Fruit fly (Drosophila melanogaster) whole organism, prepupa: ENCODE measurements around the gene mus201.
A peak's percentile ranks its signal among the peaks of the same experiment; 100 is the strongest.

Source experiments
- Blimp-1 ChIP-seq: fragments of 200-800 bp; sonication (Bioruptor generic); optimal IDR thresholded peaks from 3 replicates; lab custom pipeline; 2017; ENCODE audit warnings: missing biosample characterization, missing genetic modification characterization, mild to moderate bottlenecking, moderate library complexity, missing genetic modification reagents
- CG10631 ChIP-seq: fragments of 200-800 bp; sonication (Bioruptor generic); optimal IDR thresholded peaks from 2 replicates; lab custom pipeline; 2016; ENCODE audit warnings: missing biosample characterization, missing genetic modification characterization
- CG10669 ChIP-seq: fragments of 200-800 bp; sonication (Bioruptor generic); optimal IDR thresholded peaks from 3 replicates; lab custom pipeline; 2018; ENCODE audit warnings: missing biosample characterization, mild to moderate bottlenecking, missing genetic modification characterization, moderate library complexity
- CG11294 ChIP-seq: fragments of 200-800 bp; sonication (Bioruptor generic); IDR thresholded peaks from 2 replicates; pipeline ENCODE4 v1.3.6; 2022; ENCODE audit warnings: missing biosample characterization, missing genetic modification characterization
- CG11762 ChIP-seq: fragments of 200-800 bp; sonication (Bioruptor generic); optimal IDR thresholded peaks from 3 replicates; lab custom pipeline; 2016; ENCODE audit warnings: missing biosample characterization, missing genetic modification characterization; ENCODE audit not compliant: insufficient read depth
- CG11902 ChIP-seq: fragments of 200-800 bp; sonication (Bioruptor generic); optimal IDR thresholded peaks from 3 replicates; lab custom pipeline; 2016; ENCODE audit warnings: missing biosample characterization, missing genetic modification characterization
- CG1621 ChIP-seq: fragments of 200-800 bp; sonication (Bioruptor generic); optimal IDR thresholded peaks from 3 replicates; lab custom pipeline; 2018; ENCODE audit warnings: missing biosample characterization, mild to moderate bottlenecking, missing genetic modification characterization
- CG16779 ChIP-seq: fragments of 200-800 bp; sonication (Bioruptor generic); optimal IDR thresholded peaks from 3 replicates; lab custom pipeline; 2017; ENCODE audit warnings: missing biosample characterization, mild to moderate bottlenecking, missing genetic modification characterization
- CG31627 ChIP-seq: fragments of 200-800 bp; sonication (Bioruptor generic); optimal IDR thresholded peaks from 3 replicates; lab custom pipeline; 2016; ENCODE audit warnings: missing biosample characterization, missing genetic modification characterization
- CG34406 ChIP-seq: fragments of 200-800 bp; sonication (Bioruptor generic); optimal IDR thresholded peaks from 3 replicates; lab custom pipeline; 2016; ENCODE audit warnings: missing biosample characterization, missing genetic modification characterization
- CG6163 ChIP-seq: fragments of 200-800 bp; sonication (Bioruptor generic); IDR thresholded peaks from 3 replicates; pipeline ENCODE4 v1.3.6; 2022; ENCODE audit warnings: missing biosample characterization, missing genetic modification characterization
- CG6792 ChIP-seq: fragments of 200-800 bp; sonication (Bioruptor generic); optimal IDR thresholded peaks from 3 replicates; lab custom pipeline; 2016; ENCODE audit warnings: missing biosample characterization, missing genetic modification characterization
- CG8119 ChIP-seq: fragments of 200-800 bp; sonication (Bioruptor generic); IDR thresholded peaks from 3 replicates; pipeline ENCODE4 v1.3.6; 2022; ENCODE audit warnings: missing biosample characterization, missing genetic modification characterization
- CG8319 ChIP-seq: fragments of 200-800 bp; sonication (Bioruptor generic); optimal IDR thresholded peaks from 3 replicates; lab custom pipeline; 2016; ENCODE audit warnings: missing biosample characterization, missing genetic modification characterization
- CG8632 ChIP-seq: fragments of 200-800 bp; sonication (Bioruptor generic); optimal IDR thresholded peaks from 3 replicates; lab custom pipeline; 2016; ENCODE audit warnings: missing biosample characterization, missing genetic modification characterization
- CG9139 ChIP-seq: fragments of 200-800 bp; sonication (Bioruptor generic); optimal IDR thresholded peaks from 3 replicates; lab custom pipeline; 2017; ENCODE audit warnings: missing biosample characterization, mild to moderate bottlenecking, missing genetic modification characterization
- Eip78C ChIP-seq: fragments of 200-800 bp; sonication (Bioruptor generic); peaks from one replicate; lab custom pipeline; 2016; ENCODE audit warnings: missing biosample characterization, missing genetic modification characterization
- Eip93F ChIP-seq: fragments of 200-800 bp; sonication (Bioruptor generic); optimal IDR thresholded peaks from 2 replicates; lab custom pipeline; 2016; ENCODE audit warnings: missing biosample characterization, mild to moderate bottlenecking, missing genetic modification characterization
- Ets21C ChIP-seq: fragments of 200-800 bp; sonication (Bioruptor generic); optimal IDR thresholded peaks from 3 replicates; lab custom pipeline; 2016; ENCODE audit warnings: missing biosample characterization, missing genetic modification characterization
- Ets96B ChIP-seq: fragments of 200-800 bp; optimal IDR thresholded peaks from 2 replicates; lab custom pipeline; 2019; ENCODE audit warnings: missing biosample characterization, mild to moderate bottlenecking, missing genetic modification characterization, moderate library complexity
- Gug ChIP-seq: fragments of 200-800 bp; sonication (Bioruptor generic); IDR thresholded peaks from 2 replicates; pipeline ENCODE4 v1.3.6; 2022; ENCODE audit warnings: missing biosample characterization, missing genetic modification characterization
- Hr39 ChIP-seq: fragments of 200-800 bp; sonication (Bioruptor generic); optimal IDR thresholded peaks from 2 replicates; lab custom pipeline; 2016; ENCODE audit warnings: missing biosample characterization, missing genetic modification characterization
- Hr4 ChIP-seq: fragments of 200-800 bp; sonication (Bioruptor generic); optimal IDR thresholded peaks from 3 replicates; lab custom pipeline; 2016; ENCODE audit warnings: missing biosample characterization, missing genetic modification characterization
- OdsH ChIP-seq: fragments of 200-800 bp; sonication (Bioruptor generic); optimal IDR thresholded peaks from 3 replicates; lab custom pipeline; 2016; ENCODE audit warnings: missing biosample characterization, missing genetic modification characterization
- Sox14 ChIP-seq: fragments of 200-800 bp; sonication (Bioruptor generic); optimal IDR thresholded peaks from 3 replicates; lab custom pipeline; 2016; ENCODE audit warnings: missing biosample characterization, missing genetic modification characterization
- Sox15 ChIP-seq: fragments of 200-800 bp; sonication (Bioruptor generic); optimal IDR thresholded peaks from 3 replicates; lab custom pipeline; 2016; ENCODE audit warnings: missing biosample characterization, missing genetic modification characterization
- achi ChIP-seq: fragments of 200-800 bp; sonication (Bioruptor generic); optimal IDR thresholded peaks from 3 replicates; lab custom pipeline; 2016; ENCODE audit warnings: missing biosample characterization, missing genetic modification characterization
- acj6 ChIP-seq: fragments of 200-800 bp; sonication (Bioruptor generic); optimal IDR thresholded peaks from 3 replicates; lab custom pipeline; 2016; ENCODE audit warnings: missing biosample characterization, missing genetic modification characterization
- cyc ChIP-seq: fragments of 200-800 bp; sonication (Bioruptor generic); optimal IDR thresholded peaks from 3 replicates; lab custom pipeline; 2016; ENCODE audit warnings: missing biosample characterization, missing genetic modification characterization
- dsx ChIP-seq: fragments of 200-800 bp; optimal IDR thresholded peaks from 3 replicates; lab custom pipeline; 2019; ENCODE audit warnings: missing biosample characterization, mild to moderate bottlenecking, missing genetic modification characterization, moderate library complexity; ENCODE audit not compliant: poor library complexity, severe bottlenecking
- eg ChIP-seq: fragments of 200-800 bp; sonication (Bioruptor generic); IDR thresholded peaks from 3 replicates; pipeline ENCODE4 v1.3.6; 2022; ENCODE audit warnings: missing biosample characterization, missing genetic modification characterization
- esn ChIP-seq: fragments of 200-800 bp; sonication (Bioruptor generic); optimal IDR thresholded peaks from 2 replicates; lab custom pipeline; 2016; ENCODE audit warnings: missing biosample characterization, mild to moderate bottlenecking, missing genetic modification characterization, moderate library complexity
- fd85E ChIP-seq: fragments of 200-800 bp; sonication (Bioruptor generic); optimal IDR thresholded peaks from 3 replicates; lab custom pipeline; 2016; ENCODE audit warnings: missing biosample characterization, missing genetic modification characterization
- fkh ChIP-seq: fragments of 200-800 bp; sonication (Bioruptor generic); optimal IDR thresholded peaks from 3 replicates; lab custom pipeline; 2017; ENCODE audit warnings: missing biosample characterization, mild to moderate bottlenecking, missing genetic modification characterization, moderate library complexity
- lz ChIP-seq: fragments of 200-800 bp; sonication (Bioruptor generic); optimal IDR thresholded peaks from 3 replicates; lab custom pipeline; 2016; ENCODE audit warnings: missing biosample characterization, missing genetic modification characterization
- net ChIP-seq: fragments of 200-800 bp; sonication (Bioruptor generic); optimal IDR thresholded peaks from 3 replicates; lab custom pipeline; 2016; ENCODE audit warnings: missing biosample characterization, missing genetic modification characterization
- pdm3 ChIP-seq: fragments of 200-800 bp; sonication (Bioruptor generic); optimal IDR thresholded peaks from 3 replicates; lab custom pipeline; 2016; ENCODE audit warnings: missing biosample characterization, missing genetic modification characterization
- salr ChIP-seq, 2 experiments: fragments of 200-800 bp; sonication (Bioruptor generic); optimal IDR thresholded peaks; 3 replicates each; lab custom pipeline; 2016 to 2018; ENCODE audit warnings: missing biosample characterization in 2 of 2, missing genetic modification characterization in 2 of 2, mild to moderate bottlenecking in 1 of 2
- spab ChIP-seq: fragments of 200-800 bp; sonication (Bioruptor generic); optimal IDR thresholded peaks from 2 replicates; lab custom pipeline; 2017; ENCODE audit warnings: missing biosample characterization, mild to moderate bottlenecking, missing genetic modification characterization, missing genetic modification reagents
- ss ChIP-seq, 2 experiments: fragments of 200-800 bp; sonication (Bioruptor generic); optimal IDR thresholded peaks; 2 replicates in 1 of 2; 3 replicates in 1 of 2; lab custom pipeline; 2017 to 2018; ENCODE audit warnings: mild to moderate bottlenecking in 2 of 2, missing biosample characterization in 2 of 2, missing genetic modification characterization in 2 of 2, moderate library complexity in 1 of 2
- svp ChIP-seq: fragments of 200-800 bp; sonication (Bioruptor generic); peaks from one replicate; lab custom pipeline; 2016; ENCODE audit warnings: missing biosample characterization, missing genetic modification characterization
- topi ChIP-seq: fragments of 200-800 bp; sonication (Bioruptor generic); optimal IDR thresholded peaks from 3 replicates; lab custom pipeline; 2016; ENCODE audit warnings: missing biosample characterization, missing genetic modification characterization

The mus201 gene

DNA sequence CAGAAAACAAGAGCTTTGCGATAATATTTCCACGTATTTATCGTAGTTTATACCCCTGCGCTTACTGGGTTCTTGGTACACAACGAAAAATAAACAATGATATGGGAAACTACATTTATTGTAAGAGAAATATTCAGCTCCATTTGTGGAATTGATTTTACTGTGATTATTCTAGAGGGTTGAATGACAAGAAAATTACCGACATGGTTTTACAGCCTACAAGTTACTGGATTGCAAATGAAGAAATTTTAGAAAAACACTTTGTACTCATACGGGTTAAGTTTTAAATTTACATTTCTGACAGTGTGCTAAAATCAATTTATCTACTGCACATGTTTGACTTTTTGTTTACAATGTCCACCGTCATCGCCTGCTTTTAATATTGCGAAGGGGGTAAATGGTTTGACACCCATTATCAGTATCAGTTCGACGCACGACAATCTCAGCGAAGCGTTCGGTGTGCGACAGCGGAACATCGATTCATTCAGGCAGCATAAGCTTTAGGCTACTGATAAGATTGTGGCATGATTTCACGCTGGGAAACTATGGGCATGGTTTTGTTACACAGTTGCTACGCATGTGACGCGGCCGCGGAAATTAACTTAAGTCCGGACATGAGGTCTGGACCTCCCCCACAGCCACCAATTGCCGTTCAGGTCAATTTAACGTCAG, 23.9 kb downstream of the mus201 start (continued):
- TF ChIP-seq CG10669 (peak; percentile 30), topi (GFP tag; lab: Kevin White, UChicago) (peak; percentile 16), CG6163 (GFP tag; lab: Robert Waterston, UW) (no peak), fkh (GFP tag; lab: Kevin White, UChicago) (peak; percentile 65), Eip93F (no peak), svp (GFP tag; lab: Kevin White, UChicago) (peak; percentile 38), Hr39 (GFP tag; lab: Kevin White, UChicago) (peak; percentile 23), CG11294 (GFP tag; lab: Robert Waterston, UW) (no peak), CG31627 (GFP tag; lab: Kevin White, UChicago) (no peak), Sox15 (GFP tag; lab: Kevin White, UChicago) (no peak), dsx (GFP tag; lab: Kevin White, UChicago) (peak; percentile 35), esn (peak; percentile 23), salr (GFP tag; optimal IDR thresholded peaks at IDR 0.05; lab: Kevin White, UChicago) (no peak), ss (GFP tag; optimal IDR thresholded peaks at IDR 0.05; lab: Kevin White, UChicago) (no peak), eg (GFP tag; lab: Robert Waterston, UW) (no peak), Gug (GFP tag; lab: Robert Waterston, UW) (no peak), Hr4 (GFP tag; lab: Kevin White, UChicago) (peak; percentile 28), net (GFP tag; lab: Kevin White, UChicago) (peak; percentile 10)

DNA sequence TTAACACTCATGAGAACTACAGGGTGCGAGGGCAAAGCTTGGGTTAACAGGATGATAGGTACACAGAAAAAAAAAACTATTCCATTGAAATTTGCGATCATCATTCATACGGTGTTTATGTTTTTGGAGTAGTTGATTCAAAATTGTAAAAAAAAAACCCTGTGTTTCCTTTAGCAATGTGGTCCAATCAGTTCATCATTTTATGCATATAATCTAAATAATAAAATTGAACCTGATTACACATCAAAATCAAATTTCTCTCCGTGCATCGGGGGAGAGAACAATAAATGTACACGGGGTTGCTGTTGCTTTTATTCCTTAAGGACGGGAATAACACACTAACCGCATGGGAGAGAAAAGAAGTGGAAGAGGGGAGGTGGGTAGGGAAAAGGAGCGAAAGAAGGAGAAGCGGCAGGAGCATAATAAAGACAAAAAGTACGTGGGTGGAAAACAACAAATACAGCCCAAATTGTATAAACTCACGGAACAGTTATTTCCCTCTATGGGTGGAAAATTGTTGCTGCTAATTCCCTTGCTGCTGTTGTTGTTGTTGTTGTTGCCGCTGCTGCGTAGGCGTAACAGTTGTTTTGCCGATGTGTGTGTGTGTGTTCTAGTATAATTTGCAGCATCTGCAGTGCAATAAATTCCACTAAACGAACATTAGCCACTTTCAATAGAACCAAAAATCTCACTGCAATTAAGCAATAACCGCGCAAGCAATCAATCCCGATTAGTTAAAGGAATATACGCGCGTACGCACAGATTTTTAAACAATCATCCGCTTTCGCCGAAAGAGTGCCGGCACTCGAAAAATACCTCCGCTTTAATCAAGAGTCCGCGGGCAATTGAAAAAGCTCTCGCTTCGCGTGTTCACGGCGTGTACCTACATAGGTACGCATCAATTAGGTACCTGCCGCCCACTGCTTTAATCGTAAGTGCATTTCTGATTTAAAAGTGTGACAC, 25.5 kb downstream of the mus201 start, which contains the start of gene Agpat2:
TSS of gene Agpat2 (minus strand) at position 851 of the 963 bp plus-strand sequence.
- TF ChIP-seq salr (GFP tag; optimal IDR thresholded peaks at IDR 0.05; lab: Kevin White, UChicago) = peak; percentile 2 to 35
- peak; percentile 57 for TF ChIP-seq spab (GFP tag; lab: Kevin White, UChicago)
- TF ChIP-seq CG34406 (GFP tag; lab: Kevin White, UChicago) = peak; percentile 64
- TF ChIP-seq CG11294 (GFP tag; lab: Robert Waterston, UW) = no peak
- 0 out of 3 replicates have a peak, but pooled peaks have one; percentile 11 for TF ChIP-seq eg (GFP tag; lab: Robert Waterston, UW)
- TF ChIP-seq fd85E (GFP tag; lab: Kevin White, UChicago) = peak; percentile 7
- TF ChIP-seq CG9139 (GFP tag; lab: Kevin White, UChicago) = no peak
- peak; percentile 48 for TF ChIP-seq net (GFP tag; lab: Kevin White, UChicago)
- peak; percentile 65 for TF ChIP-seq CG6792 (GFP tag; lab: Kevin White, UChicago)
- TF ChIP-seq CG31627 (GFP tag; lab: Kevin White, UChicago) = peak; percentile 77
- peak; percentile 59 for TF ChIP-seq CG10631 (GFP tag; lab: Kevin White, UChicago)
- peak; percentile 30 for TF ChIP-seq CG8319 (GFP tag; lab: Kevin White, UChicago)
- peak; percentile 67 for TF ChIP-seq pdm3 (GFP tag; lab: Kevin White, UChicago)
- TF ChIP-seq Ets21C (GFP tag; lab: Kevin White, UChicago) = peak; percentile 63
- peak; percentile 62 for TF ChIP-seq CG10669
- TF ChIP-seq lz = peak; percentile 75
- TF ChIP-seq cyc = peak; percentile 80
- peak; percentile 37 to 51 for TF ChIP-seq ss (GFP tag; optimal IDR thresholded peaks at IDR 0.05; lab: Kevin White, UChicago)
- TF ChIP-seq topi (GFP tag; lab: Kevin White, UChicago) = peak; percentile 79
- TF ChIP-seq fkh (GFP tag; lab: Kevin White, UChicago) = peak; percentile 6
- TF ChIP-seq CG1621 (tag; lab: Kevin White, UChicago) = peak; percentile 48
- no peak for TF ChIP-seq Gug (GFP tag; lab: Robert Waterston, UW)
- peak; percentile 59 for TF ChIP-seq CG8632
- TF ChIP-seq achi (GFP tag; lab: Kevin White, UChicago) = peak; percentile 59
- TF ChIP-seq Sox15 (GFP tag; lab: Kevin White, UChicago) = peak; percentile 28
- TF ChIP-seq Hr4 (GFP tag; lab: Kevin White, UChicago) = peak; percentile 58
- TF ChIP-seq CG8119 (GFP tag; lab: Robert Waterston, UW) = 0 out of 3 replicates have a peak, but pooled peaks have one; percentile 46
- TF ChIP-seq Ets96B (tag; lab: Kevin White, UChicago) = peak; percentile 53
- TF ChIP-seq Eip78C (GFP tag; lab: Kevin White, UChicago) = peak; percentile 92
- peak; percentile 20 for TF ChIP-seq Eip93F
- peak; percentile 27 for TF ChIP-seq Blimp-1
- peak; percentile 82 for TF ChIP-seq esn
- peak; percentile 20 for TF ChIP-seq CG11762 (GFP tag; lab: Kevin White, UChicago)
- TF ChIP-seq CG16779 = no peak
- TF ChIP-seq CG11902 (GFP tag; lab: Kevin White, UChicago) = peak; percentile 48
- TF ChIP-seq Sox14 (GFP tag; lab: Kevin White, UChicago) = peak; percentile 69
- TF ChIP-seq OdsH (GFP tag; lab: Kevin White, UChicago) = peak; percentile 64
- peak; percentile 79 for TF ChIP-seq Hr39 (GFP tag; lab: Kevin White, UChicago)
- TF ChIP-seq acj6 (GFP tag; lab: Kevin White, UChicago) = peak; percentile 64
- TF ChIP-seq CG6163 (GFP tag; lab: Robert Waterston, UW) = peak; percentile 73
